Fruit fly (Drosophila melanogaster): ENCODE data around the gene CG4281.

Gene CG4281

DNA sequence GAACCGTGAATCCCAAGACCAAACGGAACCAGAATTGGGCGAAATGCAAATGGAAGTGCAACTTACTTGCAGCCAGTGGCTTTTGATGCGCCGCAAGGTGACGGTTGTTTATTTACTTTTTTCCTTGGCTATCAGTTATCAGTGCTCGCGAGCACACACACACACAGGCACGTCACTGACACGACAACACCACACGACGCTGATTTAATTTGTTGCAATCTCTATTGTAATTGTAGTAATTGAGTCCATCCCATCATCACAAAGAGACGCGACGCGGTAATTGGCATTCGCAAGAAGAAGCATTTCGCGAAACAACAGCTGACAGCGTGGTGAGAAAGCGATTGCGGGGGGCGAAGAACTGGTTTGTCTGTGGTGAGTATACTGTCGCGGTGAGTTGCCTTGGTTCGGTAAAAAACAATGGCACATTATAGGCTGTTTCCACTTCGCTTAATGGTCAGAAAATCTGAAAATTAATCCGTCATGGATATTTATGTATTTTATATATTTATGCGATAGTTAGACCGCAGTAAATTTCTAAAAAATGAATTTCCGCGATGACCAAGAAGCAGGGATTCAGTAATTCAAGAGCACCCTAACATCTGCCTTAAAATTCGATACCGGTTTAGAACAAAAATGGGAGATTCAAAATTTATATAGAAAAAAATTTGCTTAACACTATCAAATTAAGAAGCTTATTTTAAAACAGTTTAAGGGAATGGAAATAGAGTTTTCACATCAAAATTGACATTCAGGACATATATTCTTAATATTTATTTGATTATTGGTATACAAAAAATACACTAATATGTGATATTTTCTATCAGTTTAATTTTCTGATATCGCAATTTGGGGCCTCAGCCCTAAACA, 22.7 kb downstream of the CG4281 start, which contains the start of the genes Actn and usp (continued):
- TF ChIP-seq rib (GFP tag; IDR thresholded peaks at IDR 0.05) = peak; percentile 94
- TF ChIP-seq lbe (GFP tag; optimal IDR thresholded peaks at IDR 0.05) = peak; percentile 12
- TF ChIP-seq CG4730 (GFP tag; IDR thresholded peaks at IDR 0.05) = no peak
- TF ChIP-seq CG6854 (GFP tag; optimal IDR thresholded peaks at IDR 0.05) = no peak
- TF ChIP-seq CG4282 (GFP tag; optimal IDR thresholded peaks at IDR 0.05) = no peak
- TF ChIP-seq Scr (GFP tag; IDR thresholded peaks at IDR 0.05; ENCODE audit: partially characterized antibody) = 0 out of 2 replicates have a peak, but pooled peaks have one; percentile 17
- no peak for TF ChIP-seq CG11456 (GFP tag; IDR thresholded peaks at IDR 0.05)
- TF ChIP-seq CG4404 (GFP tag; IDR thresholded peaks at IDR 0.05) = no peak
- no peak for TF ChIP-seq dm (GFP tag; optimal IDR thresholded peaks at IDR 0.05)
- no peak for TF ChIP-seq eve (GFP tag; optimal IDR thresholded peaks at IDR 0.05)
- TF ChIP-seq Myb (GFP tag; optimal IDR thresholded peaks at IDR 0.05) = no peak
- peak; percentile 47 for TF ChIP-seq CG7839 (tag; optimal IDR thresholded peaks at IDR 0.05)
- peak; percentile 63 for TF ChIP-seq nom (GFP tag; optimal IDR thresholded peaks at IDR 0.05)
- no peak for TF ChIP-seq inv (GFP tag; IDR thresholded peaks at IDR 0.05; ENCODE audit: partially characterized antibody)
- TF ChIP-seq GATAe (GFP tag; conservative IDR thresholded peaks at IDR 0.05) = no peak
- peak; percentile 89 for TF ChIP-seq CG7357 (GFP tag; IDR thresholded peaks at IDR 0.05)
- TF ChIP-seq disco-r (GFP tag; optimal IDR thresholded peaks at IDR 0.05) = no peak
- TF ChIP-seq hbn (GFP tag; IDR thresholded peaks at IDR 0.05; ENCODE audit: partially characterized antibody) = no peak
- peak; percentile 44 for TF ChIP-seq nmo (GFP tag; optimal IDR thresholded peaks at IDR 0.05)
- no peak for TF ChIP-seq CG12219 (GFP tag; optimal IDR thresholded peaks at IDR 0.05)
- no peak for TF ChIP-seq Kr (GFP tag; optimal IDR thresholded peaks at IDR 0.05)
- peak; percentile 12 for TF ChIP-seq Hmr (GFP tag; optimal IDR thresholded peaks at IDR 0.05)
- TF ChIP-seq croc (GFP tag; conservative IDR thresholded peaks at IDR 0.05) = no peak
- TF ChIP-seq ssp (GFP tag; IDR thresholded peaks at IDR 0.05) = peak; percentile 92
- TF ChIP-seq sisA (GFP tag; IDR thresholded peaks at IDR 0.05) = no peak
- no peak for TF ChIP-seq CG2129 (GFP tag; IDR thresholded peaks at IDR 0.05; ENCODE audit: partially characterized antibody)
- TF ChIP-seq odd (GFP tag; optimal IDR thresholded peaks at IDR 0.05) = no peak
- TF ChIP-seq chinmo (GFP tag; IDR thresholded peaks at IDR 0.05; ENCODE audit: partially characterized antibody) = no peak
- TF ChIP-seq HmgD (GFP tag; optimal IDR thresholded peaks at IDR 0.05) = no peak
- no peak for TF ChIP-seq CG12299 (tag; optimal IDR thresholded peaks at IDR 0.05)
- TF ChIP-seq CG8388 (GFP tag; optimal IDR thresholded peaks at IDR 0.05) = no peak
- TF ChIP-seq vvl (GFP tag; IDR thresholded peaks at IDR 0.05) = peak; percentile 75
- TF ChIP-seq NFAT (GFP tag; IDR thresholded peaks at IDR 0.05) = no peak
- peak; percentile 33 for TF ChIP-seq CG18262 (tag; optimal IDR thresholded peaks at IDR 0.05)
- no peak for TF ChIP-seq vfl (GFP tag; optimal IDR thresholded peaks at IDR 0.05)
- no peak for TF ChIP-seq CG3407 (GFP tag; optimal IDR thresholded peaks at IDR 0.05)
- TF ChIP-seq aop (GFP tag; IDR thresholded peaks at IDR 0.05) = no peak
- no peak for TF ChIP-seq grn (GFP tag; optimal IDR thresholded peaks at IDR 0.05)
- TF ChIP-seq CG1647 (GFP tag; optimal IDR thresholded peaks at IDR 0.05) = no peak
- TF ChIP-seq D19A (tag; optimal IDR thresholded peaks at IDR 0.05) = peak; percentile 40
- peak; percentile 82 for TF ChIP-seq crol (GFP tag; IDR thresholded peaks at IDR 0.05)
- TF ChIP-seq Oaz (GFP tag; IDR thresholded peaks at IDR 0.05) = no peak
- TF ChIP-seq peb (GFP tag; IDR thresholded peaks at IDR 0.05) = no peak
- no peak for TF ChIP-seq CG7745 (tag; optimal IDR thresholded peaks at IDR 0.05)
- TF ChIP-seq chm (GFP tag; IDR thresholded peaks at IDR 0.05) = no peak
- peak; percentile 42 for TF ChIP-seq CoRest (tag; optimal IDR thresholded peaks at IDR 0.05)
- TF ChIP-seq CG10366 (GFP tag; IDR thresholded peaks at IDR 0.05) = 0 out of 2 replicates have a peak, but pooled peaks have one; percentile 17
- TF ChIP-seq Abd-B (GFP tag; optimal IDR thresholded peaks at IDR 0.05) = no peak
- TF ChIP-seq gce (GFP tag; IDR thresholded peaks at IDR 0.05) = no peak
- TF ChIP-seq Dad (GFP tag; optimal IDR thresholded peaks at IDR 0.05) = no peak
